Worm (Caenorhabditis elegans) whole organism, mixed stage, embryonic: ENCODE results near the gene F54D5.2.

Experiments
- M03D4.4 ChIP-seq: sonication (generic microtip); optimal IDR thresholded peaks from 2 replicates; lab custom pipeline; 2017; ENCODE audit warnings: mild to moderate bottlenecking, missing genetic modification characterization, missing compliant biosample characterization
- bed-3 ChIP-seq: fragments of 200-800 bp; sonication (Bioruptor generic); optimal IDR thresholded peaks from 3 replicates; lab custom pipeline; 2018; ENCODE audit warnings: mild to moderate bottlenecking, missing genetic modification characterization, moderate library complexity, missing compliant biosample characterization
- blmp-1 ChIP-seq: fragments of 150-350 bp; optimal IDR thresholded peaks from 2 replicates; lab custom pipeline; 2014; ENCODE audit warnings: missing biosample characterization, missing genetic modification characterization
- ceh-39 ChIP-seq: fragments of 150-350 bp; optimal IDR thresholded peaks from 2 replicates; lab custom pipeline; 2014; ENCODE audit warnings: missing biosample characterization, missing genetic modification characterization
- ceh-43 ChIP-seq: fragments of 200-800 bp; sonication (Bioruptor generic); optimal IDR thresholded peaks from 2 replicates; lab custom pipeline; 2018; ENCODE audit warnings: mild to moderate bottlenecking, missing genetic modification characterization, moderate library complexity, missing compliant biosample characterization
- ceh-83 ChIP-seq: fragments of 200-800 bp; sonication (Bioruptor generic); optimal IDR thresholded peaks from 2 replicates; lab custom pipeline; 2018; ENCODE audit warnings: mild to moderate bottlenecking, missing genetic modification characterization, missing compliant biosample characterization
- ces-1 ChIP-seq: fragments of 150-350 bp; optimal IDR thresholded peaks from 2 replicates; lab custom pipeline; 2014; ENCODE audit warnings: missing biosample characterization, missing genetic modification reagents, missing genetic modification characterization
- cnd-1 ChIP-seq: fragments of 200-800 bp; sonication (Bioruptor generic); optimal IDR thresholded peaks from 2 replicates; lab custom pipeline; 2018; ENCODE audit warnings: mild to moderate bottlenecking, missing genetic modification characterization, missing compliant biosample characterization
- drap-1 ChIP-seq: fragments of 200-800 bp; sonication (Bioruptor generic); optimal IDR thresholded peaks from 3 replicates; lab custom pipeline; 2018; ENCODE audit warnings: mild to moderate bottlenecking, missing genetic modification characterization, missing compliant biosample characterization
- elt-1 ChIP-seq: sonication (generic microtip); optimal IDR thresholded peaks from 2 replicates; lab custom pipeline; 2017; ENCODE audit warnings: missing genetic modification characterization, mild to moderate bottlenecking, missing compliant biosample characterization, antibody characterized with exemption, moderate library complexity, borderline replicate concordance; ENCODE audit not compliant: insufficient read depth
- elt-3 ChIP-seq: fragments of 150-350 bp; optimal IDR thresholded peaks from 2 replicates; lab custom pipeline; 2014; ENCODE audit warnings: missing biosample characterization, missing genetic modification characterization
- flh-1 ChIP-seq: fragments of 200-800 bp; sonication (Bioruptor generic); optimal IDR thresholded peaks from 2 replicates; lab custom pipeline; 2018; ENCODE audit warnings: mild to moderate bottlenecking, missing genetic modification characterization, moderate library complexity, missing compliant biosample characterization
- ham-2 ChIP-seq: fragments of 200-800 bp; sonication (Bioruptor generic); optimal IDR thresholded peaks from 2 replicates; lab custom pipeline; 2018; ENCODE audit warnings: mild to moderate bottlenecking, missing genetic modification characterization, missing compliant biosample characterization
- hlh-1 ChIP-seq: fragments of 150-350 bp; optimal IDR thresholded peaks from 2 replicates; lab custom pipeline; 2014; ENCODE audit warnings: missing biosample characterization, missing genetic modification reagents, missing genetic modification characterization
- lin-13 ChIP-seq: fragments of 150-350 bp; optimal IDR thresholded peaks from 2 replicates; lab custom pipeline; 2014; ENCODE audit warnings: missing biosample characterization, missing genetic modification characterization
- lin-32 ChIP-seq: fragments of 200-800 bp; sonication (Bioruptor generic); optimal IDR thresholded peaks from 2 replicates; lab custom pipeline; 2018; ENCODE audit warnings: mild to moderate bottlenecking, missing genetic modification characterization, missing compliant biosample characterization
- lsy-2 ChIP-seq: fragments of 150-350 bp; optimal IDR thresholded peaks from 2 replicates; lab custom pipeline; 2014; ENCODE audit warnings: missing biosample characterization, missing genetic modification characterization
- mab-5 ChIP-seq: fragments of 150-350 bp; optimal IDR thresholded peaks from 2 replicates; lab custom pipeline; 2014; ENCODE audit warnings: missing biosample characterization, missing genetic modification characterization
- mep-1 ChIP-seq: fragments of 150-350 bp; optimal IDR thresholded peaks from 2 replicates; lab custom pipeline; 2017; ENCODE audit warnings: missing biosample characterization, missing genetic modification reagents, missing genetic modification characterization, inconsistent platforms
- mls-2 ChIP-seq: sonication (generic microtip); optimal IDR thresholded peaks from 2 replicates; lab custom pipeline; 2016; ENCODE audit warnings: mild to moderate bottlenecking, missing genetic modification characterization, moderate library complexity, missing compliant biosample characterization
- nhr-12 ChIP-seq: fragments of 150-350 bp; optimal IDR thresholded peaks from 2 replicates; lab custom pipeline; 2014; ENCODE audit warnings: missing biosample characterization, missing genetic modification characterization
- nhr-2 ChIP-seq: fragments of 150-350 bp; optimal IDR thresholded peaks from 2 replicates; lab custom pipeline; 2014; ENCODE audit warnings: missing biosample characterization, missing genetic modification characterization
- nhr-237 ChIP-seq: fragments of 150-350 bp; optimal IDR thresholded peaks from 2 replicates; lab custom pipeline; 2014; ENCODE audit warnings: missing biosample characterization, missing genetic modification characterization
- nhr-28 ChIP-seq: fragments of 150-350 bp; optimal IDR thresholded peaks from 2 replicates; lab custom pipeline; 2014; ENCODE audit warnings: missing biosample characterization, missing genetic modification characterization
- nhr-76 ChIP-seq: sonication (generic microtip); optimal IDR thresholded peaks from 2 replicates; lab custom pipeline; 2017; ENCODE audit warnings: missing biosample characterization, missing genetic modification characterization
- pha-4 ChIP-seq: fragments of 150-350 bp; optimal IDR thresholded peaks from 2 replicates; lab custom pipeline; 2018; ENCODE audit warnings: missing biosample characterization, missing genetic modification reagents, missing genetic modification characterization
- sem-2 ChIP-seq: fragments of 200-800 bp; sonication (Bioruptor generic); optimal IDR thresholded peaks from 2 replicates; lab custom pipeline; 2018; ENCODE audit warnings: mild to moderate bottlenecking, missing genetic modification characterization, missing compliant biosample characterization
- snpc-4 ChIP-seq: fragments of 150-350 bp; optimal IDR thresholded peaks from 2 replicates; lab custom pipeline; 2014; ENCODE audit warnings: missing biosample characterization, missing genetic modification characterization
- sptf-1 ChIP-seq: sonication (generic microtip); optimal IDR thresholded peaks from 2 replicates; lab custom pipeline; 2017; ENCODE audit warnings: mild to moderate bottlenecking, missing genetic modification characterization, moderate library complexity, missing compliant biosample characterization
- tbx-8 ChIP-seq: fragments of 200-800 bp; sonication (Bioruptor generic); optimal IDR thresholded peaks from 2 replicates; lab custom pipeline; 2018; ENCODE audit warnings: mild to moderate bottlenecking, missing genetic modification characterization, moderate library complexity, missing compliant biosample characterization
- unc-120 ChIP-seq: sonication (generic microtip); optimal IDR thresholded peaks from 2 replicates; lab custom pipeline; 2017; ENCODE audit warnings: missing genetic modification characterization, missing compliant biosample characterization; ENCODE audit not compliant: poor library complexity, severe bottlenecking
- unc-39 ChIP-seq: fragments of 150-350 bp; optimal IDR thresholded peaks from 2 replicates; lab custom pipeline; 2014; ENCODE audit warnings: missing biosample characterization, missing genetic modification characterization
- unc-62 ChIP-seq: fragments of 150-350 bp; optimal IDR thresholded peaks from 2 replicates; lab custom pipeline; 2014; ENCODE audit warnings: missing biosample characterization, missing genetic modification reagents, missing genetic modification characterization
- zip-8 ChIP-seq: fragments of 150-350 bp; optimal IDR thresholded peaks from 2 replicates; lab custom pipeline; 2014; ENCODE audit warnings: missing biosample characterization, missing genetic modification characterization
- ztf-11 ChIP-seq: fragments of 150-350 bp; optimal IDR thresholded peaks from 2 replicates; lab custom pipeline; 2014; ENCODE audit warnings: missing biosample characterization, missing genetic modification characterization

Gene F54D5.2

DNA sequence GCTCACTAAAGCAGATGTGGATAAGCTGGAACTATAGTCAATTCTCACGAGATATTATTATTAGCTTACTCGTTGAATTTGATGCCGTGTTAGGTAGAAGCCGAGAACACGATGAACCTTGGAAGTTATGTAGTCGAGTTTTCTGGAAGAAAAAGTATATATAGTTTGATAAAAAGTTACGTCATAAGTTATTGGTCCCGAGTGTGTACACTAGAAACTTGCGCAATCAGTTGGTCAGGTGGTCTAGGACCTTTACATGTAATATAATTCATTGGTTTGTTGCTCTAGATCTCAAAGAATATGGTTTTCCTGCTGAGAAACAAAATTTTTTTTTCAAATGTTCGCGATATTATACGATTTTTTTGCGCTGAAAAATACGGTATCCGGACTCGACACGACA is 37.1 kb upstream of the F54D5.2 start:
- TF ChIP-seq zip-8 (tag; lab: Kevin White, UChicago) (peak; percentile 99), sptf-1 (tag; lab: Kevin White, UChicago) (no peak)
- TF ChIP-seq, all 35 proteins: peak for 1

DNA sequence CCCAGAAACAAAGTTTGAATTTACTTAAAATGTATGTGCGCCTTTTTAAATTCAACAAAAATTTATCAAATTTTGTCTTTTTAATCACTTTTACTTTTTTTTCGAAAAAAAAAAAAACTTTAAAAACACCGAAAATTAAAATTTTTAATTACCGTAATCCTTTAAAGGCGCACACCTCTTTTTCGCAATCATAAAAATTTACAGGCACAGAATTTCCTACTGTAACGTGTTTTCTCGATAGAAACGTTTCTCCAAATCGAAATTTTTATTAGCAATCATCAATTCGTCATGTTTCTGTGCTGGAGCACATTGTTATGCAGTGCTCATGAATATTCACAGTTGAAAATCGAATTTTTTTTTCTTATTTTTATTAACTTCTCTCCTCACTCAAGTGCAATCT is 36.5 kb upstream of the F54D5.2 start:
- TF ChIP-seq ces-1 (peak; percentile 36), nhr-237 (no peak)

DNA sequence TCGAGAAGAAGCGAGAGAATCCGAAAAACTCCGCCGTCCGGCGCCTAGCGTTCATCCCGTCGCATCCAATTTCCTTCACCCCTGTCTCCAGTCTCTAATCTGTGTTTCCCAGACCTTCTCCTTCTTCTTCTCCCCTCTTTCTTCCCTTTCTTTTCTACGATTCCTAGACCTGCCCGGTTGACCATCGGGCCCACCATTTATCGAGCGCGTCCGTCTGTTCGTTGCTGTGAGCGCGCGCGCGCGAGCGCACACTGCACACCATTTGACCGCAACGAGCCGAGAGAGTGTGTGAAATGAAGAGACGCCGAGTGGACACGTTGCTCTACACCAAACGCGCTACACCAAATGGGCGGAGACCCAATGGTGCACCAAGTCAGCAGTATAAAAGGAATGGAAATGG is 35.9 kb upstream of the F54D5.2 start:
- TF ChIP-seq nhr-76 (tag; lab: Kevin White, UChicago) (no peak), mls-2 (tag; lab: Kevin White, UChicago) (peak; percentile 40), ham-2 (GFP tag; lab: Kevin White, UChicago) (peak; percentile 37), elt-1 (no peak), mep-1 (tag; lab: Kevin White, UChicago) (peak; percentile 62), ceh-83 (GFP tag; lab: Kevin White, UChicago) (no peak), zip-8 (tag; lab: Kevin White, UChicago) (no peak), unc-39 (no peak), nhr-12 (tag; lab: Kevin White, UChicago) (no peak), ces-1 (no peak), pha-4 (tag; lab: Kevin White, UChicago) (no peak), M03D4.4 (tag; lab: Kevin White, UChicago) (no peak), bed-3 (GFP tag; lab: Kevin White, UChicago) (no peak), nhr-237 (no peak), sptf-1 (tag; lab: Kevin White, UChicago) (peak; percentile 89), nhr-28 (tag; lab: Kevin White, UChicago) (no peak), ceh-39 (tag; lab: Kevin White, UChicago) (peak; percentile 76), sem-2 (GFP tag; lab: Kevin White, UChicago) (no peak), tbx-8 (no peak), lin-13 (tag; lab: Kevin White, UChicago) (no peak), mab-5 (tag; lab: Kevin White, UChicago) (no peak), ceh-43 (GFP tag; lab: Kevin White, UChicago) (no peak), lin-32 (GFP tag; lab: Kevin White, UChicago) (no peak), snpc-4 (no peak), unc-62 (GFP tag; lab: Kevin White, UChicago) (peak; percentile 67), nhr-2 (tag; lab: Kevin White, UChicago) (peak; percentile 46), lsy-2 (tag; lab: Kevin White, UChicago) (no peak), ztf-11 (tag; lab: Kevin White, UChicago) (no peak), cnd-1 (peak; percentile 52), hlh-1 (tag; lab: Kevin White, UChicago) (peak; percentile 60), elt-3 (tag; lab: Kevin White, UChicago) (no peak), blmp-1 (tag; lab: Kevin White, UChicago) (no peak), drap-1 (GFP tag; lab: Kevin White, UChicago) (no peak), unc-120 (peak; percentile 6), flh-1 (GFP tag; lab: Kevin White, UChicago) (no peak)
- TF ChIP-seq, all 35 proteins: peak for 10

DNA sequence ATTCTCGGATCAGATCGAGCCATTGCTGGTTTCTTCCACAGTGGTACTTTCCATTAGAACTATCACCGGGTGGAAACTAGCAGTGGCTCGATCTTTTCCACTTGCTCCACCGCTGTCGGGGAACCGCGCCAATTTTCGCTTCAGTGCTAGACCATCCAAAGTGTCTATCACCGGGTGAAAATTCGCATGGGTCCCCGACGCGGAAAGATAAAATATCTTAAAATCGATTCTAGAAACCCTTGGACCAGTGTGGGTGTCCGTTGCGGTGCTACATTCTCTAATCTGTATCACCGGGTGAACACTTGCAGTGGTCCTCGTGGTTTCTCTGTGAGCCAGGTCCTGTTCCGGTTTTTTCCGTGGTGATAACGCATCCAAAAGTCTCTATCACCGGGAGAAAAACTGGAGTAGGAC is 35.4 kb upstream of the F54D5.2 start:
- TF ChIP-seq nhr-2 (tag; lab: Kevin White, UChicago) (no peak), unc-120 (no peak), tbx-8 (peak; percentile 35), ceh-83 (GFP tag; lab: Kevin White, UChicago) (peak; percentile 86), sem-2 (GFP tag; lab: Kevin White, UChicago) (peak; percentile 60), M03D4.4 (tag; lab: Kevin White, UChicago) (peak; percentile 34), ces-1 (no peak), mls-2 (tag; lab: Kevin White, UChicago) (peak; percentile 27)
